Worm (Caenorhabditis elegans) whole organism, L4 larva: ENCODE measurements around the gene C23H5.11.
A peak's percentile ranks its signal among the peaks of the same experiment; 100 is the strongest.

Experiments
- F26F4.8 ChIP-seq: fragments of 200-800 bp; sonication (Bioruptor generic); conservative IDR thresholded peaks from 2 replicates; pipeline ENCODE4 v1.3.6; 2022; ENCODE audit warnings: missing genetic modification characterization, missing compliant biosample characterization
- Y105C5A.15 ChIP-seq: fragments of 200-800 bp; sonication (Bioruptor generic); IDR thresholded peaks from 2 replicates; pipeline ENCODE4 v1.3.6; 2022; ENCODE audit warnings: missing genetic modification characterization, missing compliant biosample characterization
- Y5F2A.4 ChIP-seq: fragments of 200-800 bp; sonication (Bioruptor generic); optimal IDR thresholded peaks from 2 replicates; lab custom pipeline; 2018; ENCODE audit warnings: mild to moderate bottlenecking, missing genetic modification characterization, missing compliant biosample characterization
- ZK546.5 ChIP-seq, 2 experiments: sonication (generic microtip); optimal IDR thresholded peaks; 2 replicates each; lab custom pipeline; 2017; ENCODE audit warnings: missing biosample characterization in 2 of 2, missing genetic modification characterization in 2 of 2
- aha-1 ChIP-seq: fragments of 150-350 bp; peaks from one replicate; lab custom pipeline; 2014; ENCODE audit warnings: missing biosample characterization, missing genetic modification characterization
- ama-1 ChIP-seq: fragments of 150-350 bp; optimal IDR thresholded peaks from 2 replicates; lab custom pipeline; 2014; ENCODE audit warnings: inconsistent platforms, mixed read lengths
- hlh-11 ChIP-seq: fragments of 200-800 bp; sonication (Bioruptor generic); optimal IDR thresholded peaks from 2 replicates; lab custom pipeline; 2018; ENCODE audit warnings: mild to moderate bottlenecking, missing genetic modification characterization, missing compliant biosample characterization
- mep-1 ChIP-seq: fragments of 150-350 bp; sonication (generic microtip); optimal IDR thresholded peaks from 3 replicates; lab custom pipeline; 2014; ENCODE audit warnings: missing biosample characterization, missing genetic modification characterization
- nhr-76 ChIP-seq: fragments of 150-350 bp; optimal IDR thresholded peaks from 2 replicates; lab custom pipeline; 2014; ENCODE audit warnings: missing biosample characterization, missing genetic modification characterization
- php-3 ChIP-seq: fragments of 200-800 bp; sonication (Bioruptor generic); IDR thresholded peaks from 2 replicates; pipeline ENCODE4 v1.3.6; 2022; ENCODE audit warnings: missing genetic modification reagents, missing genetic modification characterization, missing compliant biosample characterization
- zag-1 ChIP-seq: fragments of 150-350 bp; optimal IDR thresholded peaks from 2 replicates; lab custom pipeline; 2014; ENCODE audit warnings: missing biosample characterization, missing genetic modification characterization
- ztf-11 ChIP-seq: fragments of 150-350 bp; optimal IDR thresholded peaks from 2 replicates; lab custom pipeline; 2014; ENCODE audit warnings: missing biosample characterization, missing genetic modification characterization

DNA sequence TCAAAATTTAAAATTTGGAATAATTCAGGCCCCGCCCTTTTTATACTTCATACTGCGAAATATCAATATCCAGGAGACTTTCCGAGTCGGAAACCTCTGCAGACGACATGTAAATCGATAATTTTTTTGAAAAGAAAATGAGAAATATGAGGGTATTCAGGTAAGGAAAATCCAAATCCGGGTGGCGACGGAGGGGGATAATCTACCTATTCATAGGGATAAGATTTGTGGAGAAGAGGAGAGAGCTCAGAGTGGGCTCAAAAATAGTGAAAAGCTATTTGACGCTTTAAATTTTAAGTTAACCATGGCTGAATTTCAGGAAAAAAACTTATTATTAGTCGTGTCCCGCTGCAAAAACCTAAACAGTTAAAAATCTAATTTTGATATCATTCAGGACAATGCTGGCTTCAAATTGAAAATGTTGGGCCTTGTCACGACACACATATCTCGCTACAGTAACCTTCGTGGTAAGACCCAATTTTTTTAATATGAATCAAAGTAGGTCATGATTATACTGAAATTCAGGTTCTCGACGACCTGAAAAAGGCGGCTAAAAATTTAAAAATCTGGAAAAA, 11.7 kb upstream of the C23H5.11 start, which contains the start of gene che-6:
- TF ChIP-seq ama-1 (lab: Kevin White, UChicago) (no peak), Y105C5A.15 (GFP tag; lab: Robert Waterston, UW) (no peak), ZK546.5 (tag; optimal IDR thresholded peaks at IDR 0.05; lab: Kevin White, UChicago) (no peak), Y5F2A.4 (GFP tag; lab: Kevin White, UChicago) (no peak), mep-1 (tag; lab: Kevin White, UChicago) (peak; percentile 31), hlh-11 (no peak), aha-1 (tag; lab: Kevin White, UChicago) (peak; percentile 86), ztf-11 (tag; lab: Kevin White, UChicago) (no peak), F26F4.8 (GFP tag; lab: Robert Waterston, UW) (no peak), php-3 (GFP tag; lab: Robert Waterston, UW) (no peak), nhr-76 (tag; lab: Kevin White, UChicago) (no peak), zag-1 (tag; lab: Kevin White, UChicago) (no peak)
